Fruit fly (Drosophila melanogaster): ENCODE data around the gene nwk.

Gene nwk

DNA sequence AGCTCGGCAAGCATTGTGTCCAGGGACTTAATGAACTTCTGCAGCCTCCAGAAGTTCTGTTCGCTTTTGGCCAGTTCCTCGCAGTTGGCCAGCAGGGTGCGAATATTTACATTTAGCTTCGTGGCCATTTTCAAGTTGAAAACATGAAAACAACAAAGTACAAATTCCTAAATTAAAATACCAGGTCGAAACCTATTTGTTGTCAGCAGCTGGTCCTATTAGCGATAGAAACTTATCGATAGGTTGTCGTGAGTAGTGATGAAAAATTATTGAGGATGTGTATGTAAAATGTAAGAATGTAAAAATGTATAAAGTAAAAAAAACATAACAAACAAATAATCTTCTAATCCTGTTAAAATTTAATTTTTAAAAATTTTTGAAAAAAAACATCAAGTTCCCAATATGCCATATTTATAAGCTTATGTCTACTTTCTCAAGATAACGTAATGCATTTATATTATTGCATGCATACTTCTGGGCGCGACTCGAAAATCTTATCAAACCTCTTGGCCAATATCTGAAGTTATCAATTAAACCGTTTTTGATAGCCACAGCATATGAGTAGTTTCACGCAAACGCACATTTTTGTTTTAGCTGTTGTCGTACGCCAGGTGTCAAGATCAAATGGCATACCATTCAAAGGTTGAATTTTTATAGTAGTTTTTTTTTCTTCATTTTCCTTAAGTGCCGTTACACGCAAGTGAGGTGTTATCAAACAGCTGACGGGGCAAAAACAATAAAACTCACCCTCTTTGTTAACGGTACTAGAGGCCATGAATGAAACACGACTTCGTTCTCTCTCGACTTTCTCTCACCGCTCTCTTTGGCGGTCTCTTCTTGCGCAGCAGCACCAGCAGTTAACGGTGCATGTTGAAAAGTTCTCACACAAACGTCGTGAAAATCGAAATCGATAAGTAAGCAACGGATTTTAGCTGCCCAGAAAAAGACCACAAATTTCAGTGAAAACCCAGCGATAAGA is at the start of gene nwk, which contains the start of gene Use1:
TSS of gene nwk (plus strand) at position 885 of the 979 bp plus-strand sequence.
TSS of gene Use1 (minus strand) at position 206 of the 979 bp plus-strand sequence.
- TF ChIP-seq insv (optimal IDR thresholded peaks at IDR 0.05), result no peak
- TF ChIP-seq ttk (optimal IDR thresholded peaks at IDR 0.05), result no peak
- no peak for TF ChIP-seq Myc (optimal IDR thresholded peaks at IDR 0.05)
- no peak for TF ChIP-seq psq (optimal IDR thresholded peaks at IDR 0.05)
- no peak for TF ChIP-seq Sin3A (optimal IDR thresholded peaks at IDR 0.05)
- no peak for TF ChIP-seq h (optimal IDR thresholded peaks at IDR 0.05)

DNA sequence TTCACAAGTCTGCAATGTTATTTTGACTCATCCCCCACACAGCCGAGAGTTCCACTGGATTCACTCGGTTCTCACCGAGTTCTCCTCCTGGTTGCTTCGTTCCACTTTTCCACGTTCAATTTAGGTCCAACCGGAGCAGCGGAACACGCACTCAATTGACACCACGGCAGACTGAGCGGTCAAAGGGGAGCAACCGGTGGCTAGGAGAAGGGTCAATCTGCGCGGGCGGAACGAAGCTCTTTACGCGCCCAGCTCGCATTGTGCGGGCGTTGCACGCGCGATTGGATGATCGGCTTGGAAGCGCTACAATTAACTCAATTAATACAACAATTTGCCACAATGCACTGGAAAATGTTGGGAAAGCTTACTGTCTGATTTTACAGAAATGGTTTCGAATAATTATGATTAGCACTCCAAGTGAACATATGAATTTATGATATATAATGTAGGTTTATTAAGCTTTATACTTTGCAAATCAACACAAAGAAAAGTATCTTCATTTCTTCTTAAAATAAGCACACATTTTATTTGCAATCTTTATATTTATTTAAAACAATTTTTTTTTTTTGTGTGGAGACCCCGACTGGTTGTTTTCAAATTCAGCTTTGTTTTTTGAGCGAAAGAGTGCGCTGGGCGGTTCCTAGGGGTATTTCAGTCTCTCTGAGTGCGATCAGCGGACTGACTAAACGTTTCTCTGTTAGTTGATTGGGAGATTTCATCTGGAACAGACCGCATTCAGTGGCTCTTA is 45.1 kb upstream of the nwk start, which contains the start of gene CG32032:
TSS of gene CG32032 (plus strand) at position 698 of the 748 bp plus-strand sequence.
- TF ChIP-seq psq (optimal IDR thresholded peaks at IDR 0.05) (no peak), insv (optimal IDR thresholded peaks at IDR 0.05) (no peak), Sin3A (optimal IDR thresholded peaks at IDR 0.05) (no peak), Myc (optimal IDR thresholded peaks at IDR 0.05) (no peak), h (optimal IDR thresholded peaks at IDR 0.05) (no peak), ttk (optimal IDR thresholded peaks at IDR 0.05) (no peak)

DNA sequence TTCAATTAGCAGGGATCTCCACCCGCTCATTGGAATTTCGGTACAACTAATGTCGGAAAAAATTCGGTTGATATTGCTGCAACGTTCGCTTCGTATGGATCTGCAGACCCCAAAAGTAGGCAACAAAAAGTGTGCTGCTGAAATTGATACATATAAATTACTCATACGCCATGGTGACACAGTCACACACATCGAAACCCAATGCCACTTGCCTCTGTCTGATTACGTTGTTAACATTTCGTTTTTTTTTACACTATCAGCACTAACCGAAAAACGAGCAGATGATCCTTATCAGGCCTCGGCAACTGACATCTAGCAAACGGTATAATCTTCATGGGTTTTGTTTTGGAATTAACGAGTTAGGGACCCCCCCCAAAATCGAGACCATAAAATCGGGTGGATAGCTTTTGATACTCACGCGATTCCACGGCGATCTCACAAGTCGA is 42.7 kb upstream of the nwk start:
- TF ChIP-seq Sin3A (optimal IDR thresholded peaks at IDR 0.05) (no peak), ttk (optimal IDR thresholded peaks at IDR 0.05) (no peak), h (optimal IDR thresholded peaks at IDR 0.05) (no peak), insv (optimal IDR thresholded peaks at IDR 0.05) (no peak), Myc (optimal IDR thresholded peaks at IDR 0.05) (no peak), psq (optimal IDR thresholded peaks at IDR 0.05) (no peak)

DNA sequence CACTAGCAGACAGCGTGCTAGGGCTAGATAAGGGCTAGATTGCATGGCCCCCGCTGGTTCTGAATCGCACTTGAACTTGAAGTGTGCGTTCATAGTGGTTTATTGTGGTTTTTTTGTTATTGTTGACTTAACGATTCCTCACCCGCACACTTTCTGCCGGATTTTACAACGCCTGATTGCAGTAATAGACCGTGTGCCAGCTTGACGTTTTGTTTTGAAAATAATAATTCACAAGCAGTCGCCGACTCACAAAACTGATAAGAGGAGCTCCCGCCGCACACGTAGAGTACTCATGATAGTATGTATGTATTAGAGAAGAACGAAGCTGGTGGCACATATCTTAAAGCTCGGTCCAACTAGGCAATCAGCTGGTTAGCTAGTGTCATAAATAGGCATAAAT is 42.0 kb upstream of the nwk start:
- TF ChIP-seq Sin3A (optimal IDR thresholded peaks at IDR 0.05), result no peak
- no peak for TF ChIP-seq h (optimal IDR thresholded peaks at IDR 0.05)
- TF ChIP-seq Myc (optimal IDR thresholded peaks at IDR 0.05), result no peak
- TF ChIP-seq ttk (optimal IDR thresholded peaks at IDR 0.05), result no peak
- no peak for TF ChIP-seq psq (optimal IDR thresholded peaks at IDR 0.05)

DNA sequence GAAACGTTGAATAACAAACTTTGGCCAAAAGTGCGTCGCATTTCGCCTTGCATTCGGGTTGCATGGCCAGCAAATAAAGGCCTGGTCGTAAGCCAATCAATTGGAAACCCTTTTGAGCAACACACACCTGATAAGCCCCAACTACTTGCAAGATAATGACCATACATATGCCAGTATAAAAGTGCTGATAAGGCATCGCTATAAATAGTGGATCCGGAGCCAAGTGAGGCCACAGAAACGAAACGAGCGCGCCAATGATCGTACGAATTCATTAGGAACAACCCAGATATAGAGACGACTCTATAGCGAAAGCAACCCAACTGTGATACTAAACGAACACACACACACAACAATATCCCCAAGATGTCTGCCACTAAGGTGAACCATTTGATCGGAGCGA is 41.0 kb upstream of the nwk start, which contains the start of gene CG13315:
TSS of gene CG13315 (plus strand) at position 230 of the 400 bp plus-strand sequence.
- TF ChIP-seq Sin3A (optimal IDR thresholded peaks at IDR 0.05), result no peak
- TF ChIP-seq h (optimal IDR thresholded peaks at IDR 0.05), result no peak
- TF ChIP-seq Myc (optimal IDR thresholded peaks at IDR 0.05), result no peak

DNA sequence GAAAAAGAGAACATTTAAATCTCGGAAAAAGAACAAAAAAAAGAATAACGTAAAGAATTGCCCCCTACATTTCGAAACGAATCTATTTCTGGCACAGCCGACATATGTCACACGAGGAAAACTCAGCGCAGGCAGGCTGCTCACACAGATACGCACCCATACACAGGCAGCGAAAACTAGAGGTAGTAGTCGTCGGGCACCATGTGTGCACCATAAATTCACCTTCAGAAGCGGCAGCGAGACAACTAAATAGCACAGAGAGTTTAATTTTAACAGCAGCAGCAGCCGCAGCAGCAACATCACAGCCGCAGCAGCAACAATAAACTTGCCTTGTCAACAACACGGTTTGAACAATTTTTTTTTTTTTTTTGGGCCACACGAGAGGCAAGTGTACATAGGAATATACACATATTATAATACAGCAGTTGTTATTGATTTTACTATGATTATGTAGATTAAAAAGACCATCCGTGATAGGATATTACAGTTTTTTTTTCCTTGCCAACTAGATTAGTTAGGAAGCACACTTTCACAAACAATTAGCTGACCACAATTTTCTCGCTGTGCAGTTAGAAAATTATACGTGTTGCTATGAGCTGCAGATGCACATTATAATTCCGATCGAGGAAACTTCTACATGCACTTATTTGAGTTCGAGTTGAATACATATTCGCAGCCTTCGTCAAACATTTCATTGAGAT is 23.9 kb upstream of the nwk start:
- TF ChIP-seq h (optimal IDR thresholded peaks at IDR 0.05), result no peak
- no peak for TF ChIP-seq Sin3A (optimal IDR thresholded peaks at IDR 0.05)
- no peak for TF ChIP-seq Myc (optimal IDR thresholded peaks at IDR 0.05)
- no peak for TF ChIP-seq insv (optimal IDR thresholded peaks at IDR 0.05)
- no peak for TF ChIP-seq psq (optimal IDR thresholded peaks at IDR 0.05)

DNA sequence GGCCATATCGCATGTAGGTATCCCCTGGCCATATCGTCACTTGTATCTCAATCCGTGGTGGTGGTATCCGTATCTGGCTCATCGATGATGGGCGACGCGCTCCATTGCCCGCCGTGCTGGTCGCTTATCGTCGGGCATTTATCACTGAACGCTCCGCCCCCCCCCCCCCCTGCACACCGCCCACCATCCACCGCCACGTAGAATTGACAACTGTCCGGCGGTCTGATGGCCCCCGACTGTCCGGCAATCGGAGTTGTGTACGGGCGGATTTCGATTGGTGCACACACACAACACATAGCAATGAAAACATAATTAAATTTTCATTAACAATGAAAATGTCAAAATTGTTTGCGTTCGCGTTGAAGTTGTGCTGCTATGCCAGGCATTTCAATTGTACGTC is 23.3 kb upstream of the nwk start:
- TF ChIP-seq Sin3A (optimal IDR thresholded peaks at IDR 0.05) (no peak), Myc (optimal IDR thresholded peaks at IDR 0.05) (no peak), insv (optimal IDR thresholded peaks at IDR 0.05) (no peak), h (optimal IDR thresholded peaks at IDR 0.05) (no peak), ttk (optimal IDR thresholded peaks at IDR 0.05) (no peak), psq (optimal IDR thresholded peaks at IDR 0.05) (no peak)

DNA sequence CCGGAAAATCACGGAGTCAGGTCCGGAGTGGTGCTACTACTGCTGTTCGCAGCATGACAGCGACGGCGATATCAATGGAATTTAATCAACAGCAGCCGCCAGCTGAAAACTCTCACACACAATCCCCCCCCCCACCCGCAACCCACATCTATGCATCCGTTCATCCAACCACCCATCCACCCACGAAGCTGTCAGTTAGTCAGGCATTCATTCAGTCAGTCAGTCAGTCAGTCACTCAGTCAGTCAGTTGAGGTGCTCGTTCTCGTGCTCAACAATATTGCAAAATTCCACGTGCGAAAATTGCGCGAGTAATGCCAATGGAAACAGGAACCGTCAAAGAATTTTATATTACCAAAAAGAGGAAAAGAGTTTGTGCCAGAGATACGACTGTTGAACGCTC is 22.0 kb upstream of the nwk start:
- TF ChIP-seq h (optimal IDR thresholded peaks at IDR 0.05) (no peak), insv (optimal IDR thresholded peaks at IDR 0.05) (no peak), Sin3A (optimal IDR thresholded peaks at IDR 0.05) (no peak), Myc (optimal IDR thresholded peaks at IDR 0.05) (no peak), ttk (optimal IDR thresholded peaks at IDR 0.05) (no peak), psq (optimal IDR thresholded peaks at IDR 0.05) (no peak)

DNA sequence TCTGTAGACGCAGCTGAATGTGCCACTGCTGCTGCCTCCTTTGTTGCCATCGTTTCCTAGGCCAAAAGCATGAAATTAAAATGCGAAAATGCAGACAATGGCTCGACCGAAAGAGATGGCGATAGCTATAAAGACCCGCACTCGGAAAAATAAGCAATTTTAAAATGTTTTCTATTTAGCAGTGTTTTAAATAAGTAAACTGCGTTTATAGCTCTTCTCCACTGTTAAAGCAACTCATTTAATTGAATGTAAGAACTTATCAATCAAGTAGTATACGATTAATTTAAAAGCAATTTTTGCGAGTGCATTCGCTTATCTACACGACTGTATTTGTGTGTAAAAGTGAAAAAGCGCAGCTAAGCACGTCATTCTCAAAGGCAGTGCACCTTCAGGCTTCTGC is 18.1 kb upstream of the nwk start:
- TF ChIP-seq Myc (optimal IDR thresholded peaks at IDR 0.05) (no peak), h (optimal IDR thresholded peaks at IDR 0.05) (no peak), Sin3A (optimal IDR thresholded peaks at IDR 0.05) (no peak), ttk (optimal IDR thresholded peaks at IDR 0.05) (no peak), insv (optimal IDR thresholded peaks at IDR 0.05) (no peak), psq (optimal IDR thresholded peaks at IDR 0.05) (no peak)

DNA sequence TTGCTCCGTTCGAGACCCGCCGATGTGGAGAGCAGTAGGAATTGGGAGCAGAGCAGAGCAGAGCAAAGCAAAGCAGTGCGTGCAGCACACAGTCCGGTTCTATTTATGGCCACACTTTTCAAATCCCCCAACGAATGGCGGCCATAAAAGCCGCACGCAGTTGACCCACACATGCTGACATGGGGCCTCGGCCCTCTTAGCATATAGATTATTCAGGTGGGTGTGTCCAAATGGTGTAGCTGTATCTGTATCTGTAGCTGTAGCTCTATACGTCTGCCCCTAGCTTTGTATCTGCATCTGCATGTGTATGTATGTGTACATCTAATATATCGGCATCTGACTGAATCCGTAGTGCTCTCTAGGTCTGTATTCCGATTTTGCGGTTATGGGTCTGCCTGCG is 16.4 kb upstream of the nwk start:
- TF ChIP-seq Myc (optimal IDR thresholded peaks at IDR 0.05) (no peak), Sin3A (optimal IDR thresholded peaks at IDR 0.05) (no peak), insv (optimal IDR thresholded peaks at IDR 0.05) (no peak), ttk (optimal IDR thresholded peaks at IDR 0.05) (no peak), h (optimal IDR thresholded peaks at IDR 0.05) (no peak), psq (optimal IDR thresholded peaks at IDR 0.05) (no peak)

DNA sequence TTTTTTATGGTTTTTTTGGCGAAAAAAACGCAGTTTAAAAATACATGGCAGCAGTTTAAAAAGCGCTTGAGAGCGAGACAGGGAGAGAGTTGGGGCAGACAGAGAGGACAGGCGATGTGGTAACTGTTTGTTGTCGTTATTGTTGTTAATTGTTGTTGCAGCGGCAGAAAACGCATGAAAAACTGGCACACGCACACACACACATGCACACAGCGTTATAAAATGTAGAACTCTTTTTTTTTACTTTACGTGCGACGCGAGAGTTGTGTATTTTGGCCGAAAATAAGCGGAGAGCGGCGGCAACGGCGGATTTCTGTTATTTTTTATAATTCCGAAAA is 12.8 kb upstream of the nwk start:
- TF ChIP-seq Sin3A (optimal IDR thresholded peaks at IDR 0.05) (no peak), psq (optimal IDR thresholded peaks at IDR 0.05) (no peak), insv (optimal IDR thresholded peaks at IDR 0.05) (no peak), h (optimal IDR thresholded peaks at IDR 0.05) (no peak), ttk (optimal IDR thresholded peaks at IDR 0.05) (no peak), Myc (optimal IDR thresholded peaks at IDR 0.05) (no peak)
